Worm (Caenorhabditis elegans) whole organism, midembryonic: ENCODE measurements around the gene Y57A10B.7.

ENCODE experiments used
- cog-1 ChIP-seq: sonication (generic microtip); optimal IDR thresholded peaks from 2 replicates; lab custom pipeline; 2016; ENCODE audit warnings: missing genetic modification characterization, missing compliant biosample characterization
- flt-1 ChIP-seq: fragments of 200-800 bp; sonication (Bioruptor generic); IDR thresholded peaks from 2 replicates; pipeline ENCODE4 v1.3.6; 2022; ENCODE audit warnings: missing genetic modification characterization, missing compliant biosample characterization
- klf-2 ChIP-seq: fragments of 200-800 bp; sonication (Bioruptor generic); conservative IDR thresholded peaks from 2 replicates; pipeline ENCODE4 v1.3.6; 2022; ENCODE audit warnings: missing genetic modification reagents, missing genetic modification characterization, missing compliant biosample characterization
- med-1 ChIP-seq: sonication (generic microtip); optimal IDR thresholded peaks from 2 replicates; lab custom pipeline; 2017; ENCODE audit warnings: missing genetic modification characterization, mild to moderate bottlenecking, missing compliant biosample characterization, antibody characterized with exemption, missing genetic modification reagents; ENCODE audit not compliant: insufficient read depth
- ref-1 ChIP-seq: fragments of 200-800 bp; sonication (Bioruptor generic); conservative IDR thresholded peaks from 2 replicates; pipeline ENCODE4 v1.3.6; 2022; ENCODE audit warnings: missing genetic modification reagents, missing genetic modification characterization, missing compliant biosample characterization
- tab-1 ChIP-seq: fragments of 200-800 bp; sonication (Bioruptor generic); IDR thresholded peaks from 2 replicates; pipeline ENCODE4 v1.3.6; 2022; ENCODE audit warnings: missing genetic modification characterization, missing compliant biosample characterization
- ztf-23 ChIP-seq: fragments of 200-800 bp; sonication (Bioruptor generic); IDR thresholded peaks from 2 replicates; pipeline ENCODE4 v1.3.6; 2022; ENCODE audit warnings: missing genetic modification reagents, missing genetic modification characterization, missing compliant biosample characterization
- ztf-29 ChIP-seq: fragments of 200-800 bp; sonication (Bioruptor generic); IDR thresholded peaks from 2 replicates; pipeline ENCODE4 v1.3.6; 2022; ENCODE audit warnings: missing genetic modification reagents, missing genetic modification characterization, missing compliant biosample characterization

DNA sequence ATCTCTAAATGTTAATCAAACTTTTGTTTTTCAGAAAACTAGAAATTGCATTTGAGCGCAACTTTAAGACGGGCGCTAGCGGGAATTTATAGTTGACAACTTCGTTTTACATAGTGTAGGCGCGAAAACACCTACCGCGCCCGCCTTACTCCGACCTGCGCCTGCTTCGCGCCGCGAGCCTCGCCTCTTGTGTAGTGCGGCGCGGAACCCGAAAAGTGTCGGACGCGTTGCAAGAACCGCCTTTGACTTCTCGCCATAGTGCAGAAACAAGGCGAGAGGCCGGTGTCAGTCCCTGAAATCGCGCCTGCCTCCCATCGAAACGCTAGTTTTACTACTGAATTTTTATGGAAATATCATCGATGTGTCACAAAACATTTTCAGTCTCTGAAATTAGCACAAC is 7.8 kb downstream of the Y57A10B.7 start:
- TF ChIP-seq cog-1 (no peak), klf-2 (GFP tag; lab: Robert Waterston, UW) (no peak), ref-1 (GFP tag; lab: Robert Waterston, UW) (no peak), med-1 (GFP tag; lab: Kevin White, UChicago) (no peak), tab-1 (no peak), ztf-23 (GFP tag; lab: Robert Waterston, UW) (no peak), flt-1 (GFP tag; lab: Robert Waterston, UW) (no peak), ztf-29 (GFP tag; lab: Robert Waterston, UW) (no peak)
